Worm (Caenorhabditis elegans) whole organism, early embryonic: ENCODE data around the gene C06A1.6.

ENCODE experiments used
- F13C5.2 ChIP-seq: sonication (generic microtip); optimal IDR thresholded peaks from 2 replicates; lab custom pipeline; 2017; ENCODE audit warnings: mild to moderate bottlenecking, missing genetic modification characterization, inconsistent platforms, missing compliant biosample characterization
- aly-1 ChIP-seq: sonication (generic microtip); optimal IDR thresholded peaks from 2 replicates; lab custom pipeline; 2016; ENCODE audit warnings: missing genetic modification characterization, missing compliant biosample characterization
- ama-1 ChIP-seq: fragments of 150-350 bp; optimal IDR thresholded peaks from 2 replicates; lab custom pipeline; 2014
- scrt-1 ChIP-seq: fragments of 200-800 bp; sonication (Bioruptor generic); IDR thresholded peaks from 2 replicates; pipeline ENCODE4 v1.3.6; 2022; ENCODE audit warnings: missing genetic modification characterization, missing compliant biosample characterization
- tbx-11 ChIP-seq: fragments of 200-800 bp; sonication (Bioruptor generic); IDR thresholded peaks from 2 replicates; pipeline ENCODE4 v1.3.6; 2022; ENCODE audit warnings: missing genetic modification characterization, missing compliant biosample characterization

- TF ChIP-seq F13C5.2 (tag; lab: Kevin White, UChicago) (no peak), ama-1 (lab: Kevin White, UChicago) (no peak), aly-1 (no peak), tbx-11 (no peak), scrt-1 (GFP tag; lab: Robert Waterston, UW) (no peak)
Observed at ce11 chrII:10592452-10592851, 28.0 kb upstream of the C06A1.6 start, which contains the start of gene crn-5.
